Worm (Caenorhabditis elegans) whole organism, L1 larva: ENCODE measurements around the gene cest-25.

ENCODE experiments used
- ceh-82 ChIP-seq, 3 experiments: fragments of 150-350 bp in 1 of 3; sonication (generic microtip) in 2 of 3; optimal IDR thresholded peaks; 2 replicates each; lab custom pipeline; 2014 to 2017; ENCODE audit warnings: missing biosample characterization in 3 of 3, missing genetic modification characterization in 3 of 3
- egl-27 ChIP-seq, 2 experiments: fragments of 150-350 bp in 1 of 2; sonication (generic microtip); optimal IDR thresholded peaks; 3 replicates each; lab custom pipeline; 2017 to 2018; ENCODE audit warnings: missing biosample characterization in 2 of 2, missing genetic modification characterization in 2 of 2, missing genetic modification reagents in 2 of 2
- lin-15B ChIP-seq: fragments of 150-350 bp; sonication (generic microtip); optimal IDR thresholded peaks from 3 replicates; lab custom pipeline; 2014; ENCODE audit warnings: missing biosample characterization, missing genetic modification characterization
- lin-35 ChIP-seq, 2 experiments: fragments of 150-350 bp; optimal IDR thresholded peaks; 2 replicates each; lab custom pipeline; 2014; ENCODE audit warnings: missing biosample characterization in 2 of 2, missing genetic modification characterization in 2 of 2, missing genetic modification reagents in 2 of 2
- nhr-12 ChIP-seq: sonication (generic microtip); optimal IDR thresholded peaks from 2 replicates; lab custom pipeline; 2017; ENCODE audit warnings: missing biosample characterization, missing genetic modification characterization
- nhr-237 ChIP-seq: fragments of 150-350 bp; optimal IDR thresholded peaks from 2 replicates; lab custom pipeline; 2014; ENCODE audit warnings: missing biosample characterization, missing genetic modification characterization
- nhr-77 ChIP-seq: fragments of 150-350 bp; optimal IDR thresholded peaks from 2 replicates; lab custom pipeline; 2014; ENCODE audit warnings: missing biosample characterization, missing genetic modification characterization
- pag-3 ChIP-seq: sonication (generic microtip); optimal IDR thresholded peaks from 2 replicates; lab custom pipeline; 2017; ENCODE audit warnings: missing genetic modification characterization, mild to moderate bottlenecking, missing compliant biosample characterization, antibody characterized with exemption, borderline replicate concordance; ENCODE audit not compliant: insufficient read depth
- tbx-2 ChIP-seq: sonication (generic microtip); optimal IDR thresholded peaks from 2 replicates; lab custom pipeline; 2016; ENCODE audit warnings: missing genetic modification characterization, missing compliant biosample characterization
- zag-1 ChIP-seq: fragments of 150-350 bp; optimal IDR thresholded peaks from 2 replicates; lab custom pipeline; 2014; ENCODE audit warnings: missing biosample characterization, missing genetic modification characterization

- no peak for TF ChIP-seq tbx-2
- TF ChIP-seq lin-35 (GFP tag; optimal IDR thresholded peaks at IDR 0.05; lab: Kevin White, UChicago): peak in 1 of 2 experiments; percentile 31
- no peak for TF ChIP-seq egl-27 (tag; optimal IDR thresholded peaks at IDR 0.05; lab: Kevin White, UChicago)
- no peak for TF ChIP-seq zag-1 (tag; lab: Kevin White, UChicago)
- no peak for TF ChIP-seq nhr-12 (tag; lab: Kevin White, UChicago)
- TF ChIP-seq lin-15B (tag; lab: Kevin White, UChicago): no peak
- TF ChIP-seq pag-3: no peak
- TF ChIP-seq nhr-77 (tag; lab: Kevin White, UChicago): no peak
- no peak for TF ChIP-seq nhr-237
- TF ChIP-seq ceh-82 (tag; optimal IDR thresholded peaks at IDR 0.05; lab: Kevin White, UChicago): no peak
These were observed 21.4 kb upstream of the cest-25 start, which contains the start of gene pho-9 for ce11 chrIII:2760726-2761125.
